Worm (Caenorhabditis elegans) whole organism, midembryonic: Measurements from ENCODE around the gene srg-61.

ENCODE experiments used
- cog-1 ChIP-seq: sonication (generic microtip); optimal IDR thresholded peaks from 2 replicates; lab custom pipeline; 2016; ENCODE audit warnings: missing genetic modification characterization, missing compliant biosample characterization
- flt-1 ChIP-seq: fragments of 200-800 bp; sonication (Bioruptor generic); IDR thresholded peaks from 2 replicates; pipeline ENCODE4 v1.3.6; 2022; ENCODE audit warnings: missing genetic modification characterization, missing compliant biosample characterization
- klf-2 ChIP-seq: fragments of 200-800 bp; sonication (Bioruptor generic); conservative IDR thresholded peaks from 2 replicates; pipeline ENCODE4 v1.3.6; 2022; ENCODE audit warnings: missing genetic modification reagents, missing genetic modification characterization, missing compliant biosample characterization
- ref-1 ChIP-seq: fragments of 200-800 bp; sonication (Bioruptor generic); conservative IDR thresholded peaks from 2 replicates; pipeline ENCODE4 v1.3.6; 2022; ENCODE audit warnings: missing genetic modification reagents, missing genetic modification characterization, missing compliant biosample characterization
- tab-1 ChIP-seq: fragments of 200-800 bp; sonication (Bioruptor generic); IDR thresholded peaks from 2 replicates; pipeline ENCODE4 v1.3.6; 2022; ENCODE audit warnings: missing genetic modification characterization, missing compliant biosample characterization
- ztf-29 ChIP-seq: fragments of 200-800 bp; sonication (Bioruptor generic); IDR thresholded peaks from 2 replicates; pipeline ENCODE4 v1.3.6; 2022; ENCODE audit warnings: missing genetic modification reagents, missing genetic modification characterization, missing compliant biosample characterization

DNA sequence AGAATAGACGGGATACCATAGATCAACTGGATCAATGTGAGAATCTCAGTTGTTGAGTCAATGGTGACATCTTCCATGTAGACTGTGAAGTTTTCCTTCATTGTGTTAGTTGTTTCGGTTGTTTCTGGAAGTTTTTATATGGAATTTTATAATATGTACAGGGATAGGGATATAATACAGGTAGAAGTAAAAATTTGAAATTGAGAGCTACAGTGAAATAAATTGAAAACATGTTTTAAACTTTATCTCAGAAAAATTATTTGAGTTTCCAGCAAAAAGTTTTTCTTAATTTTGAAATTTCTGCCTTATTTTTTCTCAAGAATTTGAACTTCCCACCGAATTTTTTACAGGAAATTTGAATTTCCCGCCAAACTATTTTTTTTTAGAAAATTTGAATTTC is 2.2 kb upstream of the srg-61 start, which contains the start of gene srg-62:
- no peak for TF ChIP-seq flt-1
- no peak for TF ChIP-seq ztf-29
- TF ChIP-seq klf-2: no peak
- TF ChIP-seq tab-1 (GFP tag; lab: Robert Waterston, UW): no peak
- TF ChIP-seq cog-1 (tag; lab: Kevin White, UChicago): no peak
- TF ChIP-seq ref-1: no peak
